Fruit fly (Drosophila melanogaster) whole organism, embryonic: ENCODE measurements around the gene Moca-cyp.

Source experiments
- Awh ChIP-seq: fragments of 200-800 bp; sonication (Bioruptor generic); IDR thresholded peaks from 2 replicates; pipeline ENCODE4, ENCODE4 v1.3.6; 2022; ENCODE audit warnings: missing biosample characterization, missing genetic modification characterization
- B-H1 ChIP-seq: fragments of 200-800 bp; sonication (Bioruptor generic); IDR thresholded peaks from 3 replicates; pipeline ENCODE4 v1.3.6; 2022; ENCODE audit warnings: missing biosample characterization, missing genetic modification characterization
- CG10366 ChIP-seq: fragments of 200-800 bp; sonication (Bioruptor generic); IDR thresholded peaks from 2 replicates; pipeline ENCODE4 v1.3.6; 2022; ENCODE audit warnings: missing biosample characterization, missing genetic modification characterization
- CG10462 ChIP-seq: fragments of 200-800 bp; sonication (Bioruptor generic); optimal IDR thresholded peaks from 2 replicates; lab custom pipeline; 2016; ENCODE audit warnings: missing biosample characterization, missing genetic modification characterization
- CG10959 ChIP-seq: fragments of 200-800 bp; sonication (Bioruptor generic); IDR thresholded peaks from 2 replicates; pipeline ENCODE4 v1.3.6; 2022; ENCODE audit warnings: missing biosample characterization, missing genetic modification characterization
- CG12299 ChIP-seq: fragments of 200-800 bp; sonication (Bioruptor generic); optimal IDR thresholded peaks from 2 replicates; lab custom pipeline; 2018; ENCODE audit warnings: missing biosample characterization, mild to moderate bottlenecking, missing genetic modification characterization
- CG13123 ChIP-seq: fragments of 200-800 bp; sonication (Bioruptor generic); optimal IDR thresholded peaks from 2 replicates; lab custom pipeline; 2016; ENCODE audit warnings: missing biosample characterization, missing genetic modification characterization
- CG14710 ChIP-seq: fragments of 200-800 bp; sonication (Bioruptor generic); optimal IDR thresholded peaks from 3 replicates; lab custom pipeline; 2019; ENCODE audit warnings: missing biosample characterization, mild to moderate bottlenecking, missing genetic modification characterization, moderate library complexity
- CG18599 ChIP-seq: fragments of 200-800 bp; sonication (Bioruptor generic); optimal IDR thresholded peaks from 3 replicates; lab custom pipeline; 2017; ENCODE audit warnings: missing biosample characterization, missing genetic modification characterization, mild to moderate bottlenecking, moderate library complexity, missing genetic modification reagents
- CG2678 ChIP-seq: fragments of 200-800 bp; sonication (Bioruptor generic); optimal IDR thresholded peaks from 3 replicates; lab custom pipeline; 2019; ENCODE audit warnings: missing biosample characterization, mild to moderate bottlenecking, missing genetic modification characterization, moderate library complexity
- CG2889 ChIP-seq: fragments of 200-800 bp; sonication (Bioruptor generic); IDR thresholded peaks from 3 replicates; pipeline ENCODE4 v1.3.6; 2022; ENCODE audit warnings: missing biosample characterization, missing genetic modification characterization
- CG30403 ChIP-seq: fragments of 200-800 bp; sonication (Bioruptor generic); optimal IDR thresholded peaks from 3 replicates; lab custom pipeline; 2016; ENCODE audit warnings: missing biosample characterization, missing genetic modification characterization
- CG31224 ChIP-seq: fragments of 200-800 bp; sonication (Bioruptor generic); IDR thresholded peaks from 2 replicates; pipeline ENCODE4 v1.3.6; 2022; ENCODE audit warnings: missing biosample characterization, missing genetic modification characterization
- CG3281 ChIP-seq: fragments of 200-800 bp; sonication (Bioruptor generic); optimal IDR thresholded peaks from 3 replicates; lab custom pipeline; 2017; ENCODE audit warnings: missing biosample characterization, mild to moderate bottlenecking, missing genetic modification characterization
- CG33557 ChIP-seq: fragments of 200-800 bp; sonication (Bioruptor generic); optimal IDR thresholded peaks from 2 replicates; lab custom pipeline; 2019; ENCODE audit warnings: missing biosample characterization, mild to moderate bottlenecking, missing genetic modification characterization, moderate library complexity
- CG3847 ChIP-seq: fragments of 200-800 bp; sonication (Bioruptor generic); IDR thresholded peaks from 2 replicates; pipeline ENCODE4 v1.3.6; 2022; ENCODE audit warnings: missing biosample characterization, missing genetic modification characterization
- CG4820 ChIP-seq: fragments of 200-800 bp; sonication (Bioruptor generic); optimal IDR thresholded peaks from 3 replicates; lab custom pipeline; 2016; ENCODE audit warnings: missing biosample characterization, missing genetic modification characterization
- CG5245 ChIP-seq: fragments of 200-800 bp; sonication (Bioruptor generic); optimal IDR thresholded peaks from 3 replicates; lab custom pipeline; 2016; ENCODE audit warnings: missing biosample characterization, missing genetic modification characterization
- CG5953 ChIP-seq: fragments of 200-800 bp; sonication (Bioruptor generic); IDR thresholded peaks from 2 replicates; pipeline ENCODE4 v1.3.6; 2022; ENCODE audit warnings: missing biosample characterization, missing genetic modification characterization
- CG7928 ChIP-seq: fragments of 200-800 bp; sonication (Bioruptor generic); optimal IDR thresholded peaks from 2 replicates; lab custom pipeline; 2017; ENCODE audit warnings: missing biosample characterization, mild to moderate bottlenecking, missing genetic modification characterization
- Dll ChIP-seq: fragments of 200-800 bp; sonication (Bioruptor generic); IDR thresholded peaks from 4 replicates; pipeline ENCODE4 v1.3.6; 2022; ENCODE audit warnings: missing biosample characterization, missing genetic modification characterization; ENCODE audit not compliant: partially characterized antibody
- Dref ChIP-seq: fragments of 200-800 bp; sonication (Bioruptor generic); IDR thresholded peaks from 2 replicates; pipeline ENCODE4 v1.3.6; 2022; ENCODE audit warnings: missing biosample characterization, missing genetic modification characterization
- ERR ChIP-seq: fragments of 200-800 bp; sonication (Bioruptor generic); optimal IDR thresholded peaks from 2 replicates; lab custom pipeline; 2016; ENCODE audit warnings: missing biosample characterization, missing genetic modification characterization
- Hr3 ChIP-seq: fragments of 200-800 bp; sonication (Bioruptor generic); optimal IDR thresholded peaks from 3 replicates; lab custom pipeline; 2016; ENCODE audit warnings: missing biosample characterization, missing genetic modification characterization
- Jarid2 ChIP-seq: fragments of 200-800 bp; sonication (Bioruptor generic); optimal IDR thresholded peaks from 3 replicates; lab custom pipeline; 2017; ENCODE audit warnings: mild to moderate bottlenecking, missing biosample characterization, missing genetic modification reagents, missing genetic modification characterization
- Nf-YC ChIP-seq: fragments of 200-800 bp; optimal IDR thresholded peaks from 3 replicates; lab custom pipeline; 2019; ENCODE audit warnings: missing biosample characterization, mild to moderate bottlenecking, missing genetic modification characterization, moderate library complexity
- Rx ChIP-seq: fragments of 200-800 bp; sonication (Bioruptor generic); IDR thresholded peaks from 2 replicates; pipeline ENCODE4 v1.3.6; 2022; ENCODE audit warnings: missing biosample characterization, missing genetic modification characterization
- Trl ChIP-seq, 3 experiments: fragments of >200 bp in 2 of 3; fragments of 200-800 bp in 1 of 3; sonication (Bioruptor generic) in 1 of 3; optimal IDR thresholded peaks; 2 replicates in 1 of 3; 3 replicates in 2 of 3; lab custom pipeline; 2016 to 2017; ENCODE audit warnings: missing biosample characterization in 1 of 3, missing genetic modification characterization in 1 of 3
- al ChIP-seq: fragments of 200-800 bp; sonication (Bioruptor generic); IDR thresholded peaks from 2 replicates; pipeline ENCODE4 v1.3.6; 2022; ENCODE audit warnings: missing biosample characterization, missing genetic modification characterization
- cato ChIP-seq: fragments of 200-800 bp; sonication (Bioruptor generic); optimal IDR thresholded peaks from 2 replicates; lab custom pipeline; 2016; ENCODE audit warnings: missing biosample characterization, missing genetic modification characterization, borderline replicate concordance
- chn ChIP-seq: fragments of 200-800 bp; sonication (Bioruptor generic); optimal IDR thresholded peaks from 2 replicates; lab custom pipeline; 2016; ENCODE audit warnings: missing biosample characterization, missing genetic modification characterization
- dmrt11E ChIP-seq: fragments of 200-800 bp; sonication (Bioruptor generic); optimal IDR thresholded peaks from 3 replicates; lab custom pipeline; 2018; ENCODE audit warnings: missing biosample characterization, mild to moderate bottlenecking, missing genetic modification characterization, moderate library complexity
- en ChIP-seq: fragments of 200-800 bp; sonication (Bioruptor generic); optimal IDR thresholded peaks from 2 replicates; lab custom pipeline; 2016; ENCODE audit warnings: missing biosample characterization, missing genetic modification characterization
- gcm ChIP-seq: fragments of 200-800 bp; sonication (Bioruptor generic); optimal IDR thresholded peaks from 2 replicates; lab custom pipeline; 2019; ENCODE audit warnings: missing biosample characterization, mild to moderate bottlenecking, missing genetic modification characterization, moderate library complexity
- gem ChIP-seq: fragments of 200-800 bp; sonication (Bioruptor generic); optimal IDR thresholded peaks from 2 replicates; lab custom pipeline; 2019; ENCODE audit warnings: missing biosample characterization, mild to moderate bottlenecking, missing genetic modification characterization, moderate library complexity
- gsb ChIP-seq: fragments of 200-800 bp; sonication (Bioruptor generic); IDR thresholded peaks from 2 replicates; pipeline ENCODE4 v1.3.6; 2022; ENCODE audit warnings: missing biosample characterization, missing genetic modification characterization
- her ChIP-seq: fragments of 200-800 bp; sonication (Bioruptor generic); optimal IDR thresholded peaks from 2 replicates; lab custom pipeline; 2016; ENCODE audit warnings: missing biosample characterization, missing genetic modification characterization
- hth ChIP-seq: fragments of >200 bp; optimal IDR thresholded peaks from 2 replicates; lab custom pipeline; 2017; ENCODE audit warnings: inconsistent platforms
- knrl ChIP-seq: fragments of 200-800 bp; sonication (Bioruptor generic); IDR thresholded peaks from 3 replicates; pipeline ENCODE4 v1.3.6; 2022; ENCODE audit warnings: missing biosample characterization, missing genetic modification characterization; ENCODE audit not compliant: partially characterized antibody
- lmd ChIP-seq: fragments of 200-800 bp; sonication (Bioruptor generic); IDR thresholded peaks from 2 replicates; pipeline ENCODE4 v1.3.6; 2022; ENCODE audit warnings: missing biosample characterization, missing genetic modification characterization
- odd ChIP-seq: fragments of 200-800 bp; sonication (Bioruptor generic); optimal IDR thresholded peaks from 2 replicates; lab custom pipeline; 2017; ENCODE audit warnings: missing biosample characterization, mild to moderate bottlenecking, missing genetic modification characterization
- pnt ChIP-seq: fragments of 200-800 bp; sonication (Bioruptor generic); optimal IDR thresholded peaks from 3 replicates; lab custom pipeline; 2016; ENCODE audit warnings: missing biosample characterization, missing genetic modification characterization
- rib ChIP-seq: fragments of 200-800 bp; sonication (Bioruptor generic); IDR thresholded peaks from 2 replicates; pipeline ENCODE4 v1.3.6; 2022; ENCODE audit warnings: missing biosample characterization, missing genetic modification characterization
- seq ChIP-seq: fragments of 200-800 bp; sonication (Bioruptor generic); IDR thresholded peaks from 2 replicates; pipeline ENCODE4 v1.3.6; 2022; ENCODE audit warnings: missing biosample characterization, missing genetic modification characterization
- sisA ChIP-seq: fragments of 200-800 bp; sonication (Bioruptor generic); IDR thresholded peaks from 2 replicates; pipeline ENCODE4 v1.3.6; 2022; ENCODE audit warnings: missing biosample characterization, missing genetic modification characterization
- tx ChIP-seq: fragments of 200-800 bp; sonication (Bioruptor generic); optimal IDR thresholded peaks from 2 replicates; lab custom pipeline; 2016; ENCODE audit warnings: missing biosample characterization, missing genetic modification characterization
- unpg ChIP-seq: fragments of 200-800 bp; sonication (Bioruptor generic); optimal IDR thresholded peaks from 3 replicates; lab custom pipeline; 2018; ENCODE audit warnings: missing biosample characterization, mild to moderate bottlenecking, missing genetic modification characterization, moderate library complexity
- vfl ChIP-seq: fragments of 200-800 bp; sonication (Bioruptor generic); optimal IDR thresholded peaks from 2 replicates; lab custom pipeline; 2016; ENCODE audit warnings: missing biosample characterization, missing genetic modification characterization
- z ChIP-seq: fragments of 200-800 bp; sonication (Bioruptor generic); IDR thresholded peaks from 3 replicates; pipeline ENCODE4 v1.3.6; 2022; ENCODE audit warnings: missing biosample characterization, missing genetic modification characterization
- zf30C ChIP-seq: fragments of 200-800 bp; sonication (Bioruptor generic); optimal IDR thresholded peaks from 3 replicates; lab custom pipeline; 2018; ENCODE audit warnings: missing biosample characterization, mild to moderate bottlenecking, missing genetic modification characterization
- zfh2 ChIP-seq: fragments of 200-800 bp; sonication (Bioruptor generic); optimal IDR thresholded peaks from 2 replicates; lab custom pipeline; 2016; ENCODE audit warnings: missing biosample characterization, missing genetic modification characterization

Moca-cyp gene

dm6 chr3R:28332137-28332671 lies 7.9 kb upstream of the Moca-cyp start (continued):
- no peak for TF ChIP-seq cato (GFP tag; lab: Kevin White, UChicago)
- TF ChIP-seq CG12299 (tag; lab: Kevin White, UChicago), result peak; percentile 41
- peak; percentile 14 for TF ChIP-seq en
- no peak for TF ChIP-seq z (GFP tag; lab: Robert Waterston, UW)
- TF ChIP-seq sisA, result peak; percentile 61
- no peak for TF ChIP-seq CG10462 (GFP tag; lab: Kevin White, UChicago)
- no peak for TF ChIP-seq ERR (GFP tag; lab: Kevin White, UChicago)
- no peak for TF ChIP-seq Jarid2 (GFP tag; lab: Kevin White, UChicago)
- TF ChIP-seq dmrt11E (tag; lab: Kevin White, UChicago), result no peak
- peak; percentile 3 for TF ChIP-seq pnt (GFP tag; lab: Kevin White, UChicago)
- peak; percentile 20; the same call in 1 of the 2 replicates for TF ChIP-seq Awh (GFP tag; lab: Robert Waterston, UW)
- TF ChIP-seq odd (GFP tag; lab: Kevin White, UChicago), result peak; percentile 35
- no peak for TF ChIP-seq CG5245
- TF ChIP-seq gcm, result no peak
- peak; percentile 39 for TF ChIP-seq tx (GFP tag; lab: Kevin White, UChicago)
- peak; percentile 63 for TF ChIP-seq CG3847 (GFP tag; lab: Robert Waterston, UW)
- no peak for TF ChIP-seq knrl (GFP tag; lab: Robert Waterston, UW)
- TF ChIP-seq CG2889 (GFP tag; lab: Robert Waterston, UW), result no peak
- peak; percentile 65 for TF ChIP-seq CG10366 (GFP tag; lab: Robert Waterston, UW)
- peak; percentile 76 for TF ChIP-seq seq
- no peak for TF ChIP-seq CG4820 (GFP tag; lab: Kevin White, UChicago)
- peak; percentile 3 for TF ChIP-seq chn (GFP tag; lab: Kevin White, UChicago)
- peak; percentile 67 for TF ChIP-seq CG2678
- peak; percentile 46 for TF ChIP-seq CG31224 (GFP tag; lab: Robert Waterston, UW)
- no peak for TF ChIP-seq vfl (GFP tag; lab: Kevin White, UChicago)
- TF ChIP-seq her, result no peak
- TF ChIP-seq unpg (GFP tag; lab: Kevin White, UChicago), result peak; percentile 70
- no peak for TF ChIP-seq Rx (GFP tag; lab: Robert Waterston, UW)
- no peak for TF ChIP-seq hth (lab: Kevin White, UChicago)
- peak; percentile 80 for TF ChIP-seq CG18599 (GFP tag; lab: Kevin White, UChicago)
- TF ChIP-seq gem (tag; lab: Kevin White, UChicago), result peak; percentile 80
- no peak for TF ChIP-seq Dll (GFP tag; lab: Robert Waterston, UW)
- TF ChIP-seq gsb, result peak; percentile 30; the same call in 1 of the 2 replicates
- peak; percentile 34 for TF ChIP-seq Hr3 (GFP tag; lab: Kevin White, UChicago)
- no peak for TF ChIP-seq Dref (GFP tag; lab: Robert Waterston, UW)
- TF ChIP-seq CG3281 (GFP tag; lab: Kevin White, UChicago), result peak; percentile 63
- peak; percentile 49 for TF ChIP-seq al (GFP tag; lab: Robert Waterston, UW)
- 0 out of 2 replicates have a peak, but pooled peaks have one; percentile 15 for TF ChIP-seq rib (GFP tag; lab: Robert Waterston, UW)
- peak; percentile 64 for TF ChIP-seq zfh2 (GFP tag; lab: Kevin White, UChicago)
- TF ChIP-seq CG13123 (GFP tag; lab: Kevin White, UChicago), result no peak
- TF ChIP-seq CG33557 (GFP tag; lab: Kevin White, UChicago), result no peak
- peak; percentile 50; the same call in 2 of the 3 replicates for TF ChIP-seq B-H1
- TF ChIP-seq Nf-YC (tag; lab: Kevin White, UChicago), result peak; percentile 37
- no peak for TF ChIP-seq CG10959 (GFP tag; lab: Robert Waterston, UW)
- peak; percentile 63 for TF ChIP-seq CG30403 (GFP tag; lab: Kevin White, UChicago)
- peak; percentile 65; the same call in 1 of the 2 replicates for TF ChIP-seq lmd (GFP tag; lab: Robert Waterston, UW)
- TF ChIP-seq Trl (optimal IDR thresholded peaks at IDR 0.05; lab: Kevin White, UChicago), result no peak
- peak; percentile 44 for TF ChIP-seq Trl (GFP tag; optimal IDR thresholded peaks at IDR 0.05; lab: Kevin White, UChicago)
- TF ChIP-seq CG7928 (GFP tag; lab: Kevin White, UChicago), result peak; percentile 24
- TF ChIP-seq CG5953 (GFP tag; lab: Robert Waterston, UW), result no peak
- peak; percentile 39 for TF ChIP-seq zf30C (GFP tag; lab: Kevin White, UChicago)
- TF ChIP-seq CG14710 (tag; lab: Kevin White, UChicago), result no peak
